Worm (Caenorhabditis elegans) whole organism, L4 larva: Measurements from ENCODE around the gene tbc-14.

Experiments
- F26F4.8 ChIP-seq: fragments of 200-800 bp; sonication (Bioruptor generic); conservative IDR thresholded peaks from 2 replicates; pipeline ENCODE4 v1.3.6; 2022; ENCODE audit warnings: missing genetic modification characterization, missing compliant biosample characterization
- F37D6.2 ChIP-seq: sonication (generic microtip); optimal IDR thresholded peaks from 2 replicates; lab custom pipeline; 2016; ENCODE audit warnings: mild to moderate bottlenecking, missing genetic modification characterization, missing compliant biosample characterization
- F44E2.7 ChIP-seq: fragments of 200-800 bp; sonication (Bioruptor generic); IDR thresholded peaks from 2 replicates; pipeline ENCODE4 v2.1.2; 2022; ENCODE audit warnings: missing genetic modification characterization, missing compliant biosample characterization
- R02D3.7 ChIP-seq: fragments of 150-350 bp; sonication (generic microtip); optimal IDR thresholded peaks from 3 replicates; lab custom pipeline; 2014; ENCODE audit warnings: missing biosample characterization, missing genetic modification characterization
- T20F7.1 ChIP-seq: fragments of 200-800 bp; sonication (Bioruptor generic); optimal IDR thresholded peaks from 2 replicates; lab custom pipeline; 2018; ENCODE audit warnings: mild to moderate bottlenecking, missing genetic modification characterization, missing compliant biosample characterization
- T26A8.4 ChIP-seq: fragments of 200-800 bp; sonication (Bioruptor generic); IDR thresholded peaks from 2 replicates; pipeline ENCODE4 v1.3.6; 2022; ENCODE audit warnings: missing genetic modification characterization, missing compliant biosample characterization
- Y105C5A.15 ChIP-seq: fragments of 200-800 bp; sonication (Bioruptor generic); IDR thresholded peaks from 2 replicates; pipeline ENCODE4 v1.3.6; 2022; ENCODE audit warnings: missing genetic modification characterization, missing compliant biosample characterization
- Y5F2A.4 ChIP-seq: fragments of 200-800 bp; sonication (Bioruptor generic); optimal IDR thresholded peaks from 2 replicates; lab custom pipeline; 2018; ENCODE audit warnings: mild to moderate bottlenecking, missing genetic modification characterization, missing compliant biosample characterization
- Y75B8A.6 ChIP-seq: fragments of 200-800 bp; sonication (Bioruptor generic); IDR thresholded peaks from 2 replicates; pipeline ENCODE4 v1.3.6; 2022; ENCODE audit warnings: missing genetic modification reagents, missing genetic modification characterization, missing compliant biosample characterization
- ZK337.2 ChIP-seq: fragments of 200-800 bp; sonication (Bioruptor generic); IDR thresholded peaks from 2 replicates; pipeline ENCODE4 v1.3.6; 2022; ENCODE audit warnings: missing genetic modification reagents, missing genetic modification characterization, missing compliant biosample characterization
- aha-1 ChIP-seq: fragments of 150-350 bp; peaks from one replicate; lab custom pipeline; 2014; ENCODE audit warnings: missing biosample characterization, missing genetic modification characterization
- aly-2 ChIP-seq: sonication (generic microtip); optimal IDR thresholded peaks from 2 replicates; lab custom pipeline; 2018; ENCODE audit warnings: missing biosample characterization, missing genetic modification characterization
- ceh-44 ChIP-seq: fragments of 200-800 bp; sonication (Bioruptor generic); IDR thresholded peaks from 2 replicates; pipeline ENCODE4 v1.3.6; 2022; ENCODE audit warnings: missing genetic modification reagents, missing genetic modification characterization, missing compliant biosample characterization
- ceh-82 ChIP-seq: sonication (generic microtip); optimal IDR thresholded peaks from 2 replicates; lab custom pipeline; 2017; ENCODE audit warnings: missing biosample characterization, missing genetic modification characterization
- ces-1 ChIP-seq: fragments of 150-350 bp; sonication (generic microtip); optimal IDR thresholded peaks from 4 replicates; lab custom pipeline; 2014; ENCODE audit warnings: missing biosample characterization, missing genetic modification reagents, missing genetic modification characterization
- cey-2 ChIP-seq: sonication (generic microtip); optimal IDR thresholded peaks from 3 replicates; lab custom pipeline; 2017; ENCODE audit warnings: missing genetic modification characterization, mild to moderate bottlenecking, missing compliant biosample characterization, antibody characterized with exemption, borderline replicate concordance; ENCODE audit not compliant: insufficient read depth
- dmd-6 ChIP-seq: fragments of 200-800 bp; sonication (Bioruptor generic); IDR thresholded peaks from 2 replicates; pipeline ENCODE4 v1.3.6; 2022; ENCODE audit warnings: missing genetic modification reagents, missing genetic modification characterization, missing compliant biosample characterization
- dmd-8 ChIP-seq: fragments of 200-800 bp; sonication (Bioruptor generic); IDR thresholded peaks from 2 replicates; pipeline ENCODE4 v1.3.6; 2022; ENCODE audit warnings: missing genetic modification characterization, missing compliant biosample characterization
- dmd-9 ChIP-seq: fragments of 200-800 bp; sonication (Bioruptor generic); IDR thresholded peaks from 2 replicates; pipeline ENCODE4 v1.3.6; 2022; ENCODE audit warnings: missing genetic modification reagents, missing genetic modification characterization, missing compliant biosample characterization
- dpl-1 ChIP-seq: fragments of 150-350 bp; optimal IDR thresholded peaks from 2 replicates; lab custom pipeline; 2014; ENCODE audit warnings: missing biosample characterization, missing genetic modification reagents, missing genetic modification characterization
- duxl-1 ChIP-seq: sonication (generic microtip); optimal IDR thresholded peaks from 2 replicates; lab custom pipeline; 2016; ENCODE audit warnings: mild to moderate bottlenecking, missing genetic modification characterization, moderate library complexity, missing compliant biosample characterization; ENCODE audit not compliant: poor library complexity
- gei-8 ChIP-seq: fragments of 200-800 bp; sonication (Bioruptor generic); optimal IDR thresholded peaks from 2 replicates; lab custom pipeline; 2018; ENCODE audit warnings: mild to moderate bottlenecking, missing genetic modification characterization, missing compliant biosample characterization
- hif-1 ChIP-seq, 2 experiments: sonication (generic microtip); optimal IDR thresholded peaks; 2 replicates each; lab custom pipeline; 2016 to 2017; ENCODE audit warnings: missing compliant biosample characterization in 2 of 2, missing genetic modification characterization in 2 of 2, missing genetic modification reagents in 2 of 2, missing genotype in 2 of 2, mild to moderate bottlenecking in 1 of 2
- hlh-11 ChIP-seq: fragments of 200-800 bp; sonication (Bioruptor generic); optimal IDR thresholded peaks from 2 replicates; lab custom pipeline; 2018; ENCODE audit warnings: mild to moderate bottlenecking, missing genetic modification characterization, missing compliant biosample characterization
- lim-7 ChIP-seq: fragments of 200-800 bp; sonication (Bioruptor generic); IDR thresholded peaks from 2 replicates; pipeline ENCODE4 v1.3.6; 2022; ENCODE audit warnings: missing genetic modification characterization, missing compliant biosample characterization
- lin-1 ChIP-seq: fragments of 200-800 bp; sonication (Bioruptor generic); IDR thresholded peaks from 2 replicates; pipeline ENCODE4 v1.3.6; 2022; ENCODE audit warnings: missing genetic modification reagents, missing genetic modification characterization, missing compliant biosample characterization
- lir-3 ChIP-seq: sonication (generic microtip); optimal IDR thresholded peaks from 2 replicates; lab custom pipeline; 2016; ENCODE audit warnings: mild to moderate bottlenecking, missing genetic modification characterization, missing compliant biosample characterization
- lsy-2 ChIP-seq, 2 experiments: fragments of 150-350 bp in 1 of 2; sonication (generic microtip) in 1 of 2; optimal IDR thresholded peaks; 2 replicates each; lab custom pipeline; 2014 to 2017; ENCODE audit warnings: missing biosample characterization in 2 of 2, missing genetic modification characterization in 2 of 2
- mdt-29 ChIP-seq: fragments of 200-800 bp; sonication (Bioruptor generic); IDR thresholded peaks from 2 replicates; pipeline ENCODE4 v1.3.6; 2022; ENCODE audit warnings: missing genetic modification reagents, missing genetic modification characterization, missing compliant biosample characterization
- mep-1 ChIP-seq: fragments of 150-350 bp; sonication (generic microtip); optimal IDR thresholded peaks from 3 replicates; lab custom pipeline; 2014; ENCODE audit warnings: missing biosample characterization, missing genetic modification characterization
- nhr-10 ChIP-seq: fragments of 150-350 bp; optimal IDR thresholded peaks from 2 replicates; lab custom pipeline; 2014; ENCODE audit warnings: missing biosample characterization, missing genetic modification characterization
- nhr-11 ChIP-seq: fragments of 150-350 bp; optimal IDR thresholded peaks from 2 replicates; lab custom pipeline; 2014; ENCODE audit warnings: missing biosample characterization, missing genetic modification characterization
- nhr-237 ChIP-seq: sonication (generic microtip); optimal IDR thresholded peaks from 2 replicates; lab custom pipeline; 2017; ENCODE audit warnings: missing biosample characterization, missing genetic modification characterization
- nhr-25 ChIP-seq: sonication (generic microtip); optimal IDR thresholded peaks from 2 replicates; lab custom pipeline; 2017; ENCODE audit warnings: missing genetic modification characterization, mild to moderate bottlenecking, missing compliant biosample characterization, antibody characterized with exemption, moderate library complexity, borderline replicate concordance; ENCODE audit not compliant: insufficient read depth
- nhr-41 ChIP-seq: fragments of 200-800 bp; sonication (Bioruptor generic); IDR thresholded peaks from 2 replicates; pipeline ENCODE4 v1.3.6; 2022; ENCODE audit warnings: missing genetic modification reagents, missing genetic modification characterization, missing compliant biosample characterization
- nhr-6 ChIP-seq: fragments of 150-350 bp; optimal IDR thresholded peaks from 2 replicates; lab custom pipeline; 2014; ENCODE audit warnings: missing biosample characterization, missing genetic modification characterization
- nhr-77 ChIP-seq: fragments of 150-350 bp; optimal IDR thresholded peaks from 2 replicates; lab custom pipeline; 2014; ENCODE audit warnings: missing biosample characterization, missing genetic modification characterization
- php-3 ChIP-seq: fragments of 200-800 bp; sonication (Bioruptor generic); IDR thresholded peaks from 2 replicates; pipeline ENCODE4 v1.3.6; 2022; ENCODE audit warnings: missing genetic modification reagents, missing genetic modification characterization, missing compliant biosample characterization
- rbr-2 ChIP-seq: sonication (generic microtip); optimal IDR thresholded peaks from 2 replicates; lab custom pipeline; 2016; ENCODE audit warnings: missing genotype, missing genetic modification characterization, missing compliant biosample characterization
- saeg-2 ChIP-seq: fragments of 200-800 bp; sonication (Bioruptor generic); IDR thresholded peaks from 2 replicates; pipeline ENCODE4 v1.3.6; 2022; ENCODE audit warnings: missing genetic modification reagents, missing genetic modification characterization, missing compliant biosample characterization
- sdz-12 ChIP-seq: fragments of 200-800 bp; sonication (Bioruptor generic); optimal IDR thresholded peaks from 2 replicates; lab custom pipeline; 2018; ENCODE audit warnings: mild to moderate bottlenecking, missing genetic modification characterization, missing compliant biosample characterization
- set-16 ChIP-seq: fragments of 200-800 bp; sonication (Bioruptor generic); IDR thresholded peaks from 2 replicates; pipeline ENCODE4 v1.3.6; 2022; ENCODE audit warnings: missing genetic modification reagents, missing genetic modification characterization, missing compliant biosample characterization
- skn-1 ChIP-seq: fragments of 150-350 bp; optimal IDR thresholded peaks from 2 replicates; lab custom pipeline; 2014; ENCODE audit warnings: missing biosample characterization, missing genetic modification characterization
- snpc-1.2 ChIP-seq: fragments of 200-800 bp; sonication (Bioruptor generic); IDR thresholded peaks from 2 replicates; pipeline ENCODE4 v1.3.6; 2022; ENCODE audit warnings: missing genetic modification reagents, missing genetic modification characterization, missing compliant biosample characterization
- tag-97 ChIP-seq: fragments of 200-800 bp; sonication (Bioruptor generic); IDR thresholded peaks from 2 replicates; pipeline ENCODE4 v1.3.6; 2022; ENCODE audit warnings: missing genetic modification characterization, missing compliant biosample characterization
- tra-1 ChIP-seq: fragments of 200-800 bp; sonication (Bioruptor generic); IDR thresholded peaks from 2 replicates; pipeline ENCODE4 v1.3.6; 2022; ENCODE audit warnings: missing genetic modification reagents, missing genetic modification characterization, missing compliant biosample characterization
- unc-39 ChIP-seq: sonication (generic microtip); optimal IDR thresholded peaks from 2 replicates; lab custom pipeline; 2017; ENCODE audit warnings: missing biosample characterization, missing genetic modification characterization
- vab-7 ChIP-seq: fragments of 200-800 bp; sonication (Bioruptor generic); IDR thresholded peaks from 2 replicates; pipeline ENCODE4 v1.3.6; 2022; ENCODE audit warnings: missing genetic modification reagents, missing genetic modification characterization, missing compliant biosample characterization
- zag-1 ChIP-seq: fragments of 150-350 bp; optimal IDR thresholded peaks from 2 replicates; lab custom pipeline; 2014; ENCODE audit warnings: missing biosample characterization, missing genetic modification characterization
- zfp-2 ChIP-seq: sonication (generic microtip); optimal IDR thresholded peaks from 2 replicates; lab custom pipeline; 2016; ENCODE audit warnings: mild to moderate bottlenecking, missing genetic modification characterization, missing compliant biosample characterization
- zfp-3 ChIP-seq: fragments of 200-800 bp; sonication (Bioruptor generic); conservative IDR thresholded peaks from 2 replicates; pipeline ENCODE4 v1.3.6; 2022; ENCODE audit warnings: missing genetic modification reagents, missing genetic modification characterization, missing compliant biosample characterization
- ztf-11 ChIP-seq: fragments of 150-350 bp; optimal IDR thresholded peaks from 2 replicates; lab custom pipeline; 2014; ENCODE audit warnings: missing biosample characterization, missing genetic modification characterization

tbc-14 gene

ce11 chrII:13467838-13468389 is 20.5 kb upstream of the tbc-14 start (continued):
- TF ChIP-seq ces-1 (GFP tag; lab: Kevin White, UChicago) (no peak), zfp-3 (no peak), lim-7 (GFP tag; lab: Robert Waterston, UW) (no peak), zag-1 (no peak), Y105C5A.15 (GFP tag; lab: Robert Waterston, UW) (no peak), skn-1 (tag; lab: Kevin White, UChicago) (no peak), nhr-77 (tag; lab: Kevin White, UChicago) (peak; percentile 6), nhr-41 (GFP tag; lab: Robert Waterston, UW) (no peak), unc-39 (tag; lab: Kevin White, UChicago) (no peak), mep-1 (tag; lab: Kevin White, UChicago) (peak; percentile 10), aha-1 (tag; lab: Kevin White, UChicago) (no peak), ZK337.2 (GFP tag; lab: Robert Waterston, UW) (no peak), saeg-2 (GFP tag; lab: Robert Waterston, UW) (no peak), tra-1 (GFP tag; lab: Robert Waterston, UW) (no peak), dmd-6 (GFP tag; lab: Robert Waterston, UW) (peak; percentile 94), hlh-11 (tag; lab: Kevin White, UChicago) (peak; percentile 86), php-3 (peak; percentile 80; the same call in 1 of the 2 replicates), ceh-82 (tag; lab: Kevin White, UChicago) (no peak), dpl-1 (GFP tag; lab: Kevin White, UChicago) (no peak), T26A8.4 (no peak), cey-2 (no peak), snpc-1.2 (no peak), Y75B8A.6 (GFP tag; lab: Robert Waterston, UW) (no peak), tag-97 (GFP tag; lab: Robert Waterston, UW) (no peak), Y5F2A.4 (GFP tag; lab: Kevin White, UChicago) (no peak), aly-2 (tag; lab: Kevin White, UChicago) (no peak), F26F4.8 (GFP tag; lab: Robert Waterston, UW) (no peak), set-16 (GFP tag; lab: Robert Waterston, UW) (no peak), rbr-2 (tag; lab: Kevin White, UChicago) (no peak), nhr-237 (tag; lab: Kevin White, UChicago) (no peak), duxl-1 (tag; lab: Kevin White, UChicago) (no peak), F37D6.2 (no peak), dmd-8 (GFP tag; lab: Robert Waterston, UW) (no peak), nhr-11 (tag; lab: Kevin White, UChicago) (peak; percentile 43), lin-1 (no peak), zfp-2 (tag; lab: Kevin White, UChicago) (no peak), nhr-10 (tag; lab: Kevin White, UChicago) (no peak), lir-3 (no peak), ceh-44 (GFP tag; lab: Robert Waterston, UW) (no peak), T20F7.1 (GFP tag; lab: Kevin White, UChicago) (no peak), mdt-29 (GFP tag; lab: Robert Waterston, UW) (no peak), lsy-2 (tag; optimal IDR thresholded peaks at IDR 0.05; lab: Kevin White, UChicago) (peak in 1 of 2 experiments; percentile 43), vab-7 (GFP tag; lab: Robert Waterston, UW) (no peak), ztf-11 (no peak), dmd-9 (GFP tag; lab: Robert Waterston, UW) (no peak), sdz-12 (GFP tag; lab: Kevin White, UChicago) (no peak), hif-1 (tag; optimal IDR thresholded peaks at IDR 0.05; lab: Kevin White, UChicago) (peak in 1 of 2 experiments; percentile 81), gei-8 (no peak), F44E2.7 (GFP tag; lab: Robert Waterston, UW) (no peak), R02D3.7 (no peak), nhr-25 (tag; lab: Kevin White, UChicago) (no peak), nhr-6 (tag; lab: Kevin White, UChicago) (no peak)
